Worm (Caenorhabditis elegans): ENCODE measurements around the gene dpy-26.

DNA sequence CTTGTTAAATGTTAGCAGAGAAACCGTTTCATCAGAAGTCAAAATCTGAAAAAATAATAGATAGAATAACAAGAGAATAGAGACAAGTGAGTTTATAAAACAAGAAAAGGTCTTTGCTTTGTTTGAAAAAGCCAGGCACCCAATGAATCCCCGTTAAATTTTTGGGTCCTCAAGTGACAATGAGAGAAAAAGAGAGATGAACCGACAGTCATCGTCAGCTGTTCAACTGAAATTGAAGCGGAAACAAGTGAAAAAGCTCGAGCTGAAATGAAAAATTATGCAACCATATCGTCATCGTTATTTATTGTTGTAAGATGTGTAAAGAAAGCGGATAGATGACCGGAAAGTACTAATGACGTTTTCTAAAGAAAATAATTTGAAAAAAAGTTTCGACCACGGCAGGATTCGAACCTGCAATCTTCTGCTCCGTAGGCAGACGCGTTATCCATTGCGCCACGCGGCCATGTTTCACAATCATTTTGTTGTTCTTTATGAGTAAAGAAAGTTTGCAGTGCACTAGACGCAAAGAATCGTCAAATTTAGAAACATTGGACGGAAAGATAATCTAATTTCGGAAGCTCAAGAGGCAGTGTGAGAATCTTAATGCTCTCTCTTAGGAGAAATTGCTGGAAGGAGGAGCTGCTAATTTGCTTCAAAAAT is 33.5 kb downstream of the dpy-26 start, which contains the start of gene F08G5.3:
- TF ChIP-seq M03D4.4 (tag; optimal IDR thresholded peaks at IDR 0.05) (no peak), ces-1 (GFP tag; optimal IDR thresholded peaks at IDR 0.05) (peak; percentile 70), nhr-237 (tag; optimal IDR thresholded peaks at IDR 0.05) (no peak), unc-39 (tag; optimal IDR thresholded peaks at IDR 0.05) (no peak), ztf-11 (tag; optimal IDR thresholded peaks at IDR 0.05) (no peak), lsy-2 (tag; optimal IDR thresholded peaks at IDR 0.05) (no peak), snpc-4 (tag; optimal IDR thresholded peaks at IDR 0.05) (no peak), nhr-28 (tag; optimal IDR thresholded peaks at IDR 0.05) (no peak), unc-62 (GFP tag; optimal IDR thresholded peaks at IDR 0.05) (no peak), elt-1 (tag; optimal IDR thresholded peaks at IDR 0.05; ENCODE audit: borderline replicate concordance, insufficient read depth) (no peak)
